Worm (Caenorhabditis elegans): ENCODE measurements around the gene F40G9.9.

DNA sequence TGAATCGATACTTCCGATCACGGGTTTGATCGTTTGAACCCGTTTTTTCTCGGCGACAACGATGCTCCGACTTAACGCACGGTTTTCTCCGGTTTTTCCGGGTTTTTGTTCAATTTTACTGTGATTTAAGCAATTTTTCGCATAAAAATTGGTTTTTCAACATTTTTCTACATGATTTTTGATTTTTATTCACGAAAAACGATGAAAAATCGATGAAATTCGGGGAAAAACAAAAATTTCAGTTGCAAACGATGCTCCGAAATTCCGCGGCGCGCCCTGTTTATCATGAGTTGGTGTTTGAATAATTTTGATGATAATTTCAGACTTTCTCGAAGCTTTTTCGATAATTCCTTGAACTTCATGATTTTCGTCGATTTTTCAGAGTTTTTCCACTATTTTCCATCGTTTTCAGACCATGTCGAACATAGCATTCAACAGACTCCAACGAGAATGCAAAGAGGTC is 16.9 kb upstream of the F40G9.9 start, which contains the start of gene ubc-20:
- TF ChIP-seq unc-55 (GFP tag; optimal IDR thresholded peaks at IDR 0.05), result peak; percentile 30
- TF ChIP-seq ama-1 (optimal IDR thresholded peaks at IDR 0.05), result no peak
- no peak for TF ChIP-seq mbf-1 (tag; optimal IDR thresholded peaks at IDR 0.05)
- no peak for TF ChIP-seq dmd-4 (tag; optimal IDR thresholded peaks at IDR 0.05)
- no peak for TF ChIP-seq lin-13 (GFP tag; optimal IDR thresholded peaks at IDR 0.05)
- no peak for TF ChIP-seq elt-1 (tag; optimal IDR thresholded peaks at IDR 0.05)
- TF ChIP-seq unc-39 (tag; optimal IDR thresholded peaks at IDR 0.05), result no peak
- no peak for TF ChIP-seq nhr-77 (tag; optimal IDR thresholded peaks at IDR 0.05)
- no peak for TF ChIP-seq unc-62 (GFP tag; optimal IDR thresholded peaks at IDR 0.05)
- no peak for TF ChIP-seq elt-3 (tag; optimal IDR thresholded peaks at IDR 0.05)
- no peak for TF ChIP-seq nhr-12 (tag; optimal IDR thresholded peaks at IDR 0.05)

Measured in whole organism, L2 larva.